Worm (Caenorhabditis elegans) whole organism, L4 larva: Measurements from ENCODE around the gene unc-17.

ENCODE experiments used
- Y75B8A.6 ChIP-seq: fragments of 200-800 bp; sonication (Bioruptor generic); IDR thresholded peaks from 2 replicates; pipeline ENCODE4 v1.3.6; 2022; ENCODE audit warnings: missing genetic modification reagents, missing genetic modification characterization, missing compliant biosample characterization
- aha-1 ChIP-seq: fragments of 150-350 bp; peaks from one replicate; lab custom pipeline; 2014; ENCODE audit warnings: missing biosample characterization, missing genetic modification characterization
- ama-1 ChIP-seq: fragments of 150-350 bp; optimal IDR thresholded peaks from 2 replicates; lab custom pipeline; 2014; ENCODE audit warnings: inconsistent platforms, mixed read lengths
- cey-2 ChIP-seq: sonication (generic microtip); optimal IDR thresholded peaks from 3 replicates; lab custom pipeline; 2017; ENCODE audit warnings: missing genetic modification characterization, mild to moderate bottlenecking, missing compliant biosample characterization, antibody characterized with exemption, borderline replicate concordance; ENCODE audit not compliant: insufficient read depth
- hlh-11 ChIP-seq: fragments of 200-800 bp; sonication (Bioruptor generic); optimal IDR thresholded peaks from 2 replicates; lab custom pipeline; 2018; ENCODE audit warnings: mild to moderate bottlenecking, missing genetic modification characterization, missing compliant biosample characterization
- lsy-2 ChIP-seq, 2 experiments: fragments of 150-350 bp in 1 of 2; sonication (generic microtip) in 1 of 2; optimal IDR thresholded peaks; 2 replicates each; lab custom pipeline; 2014 to 2017; ENCODE audit warnings: missing biosample characterization in 2 of 2, missing genetic modification characterization in 2 of 2
- mep-1 ChIP-seq: fragments of 150-350 bp; sonication (generic microtip); optimal IDR thresholded peaks from 3 replicates; lab custom pipeline; 2014; ENCODE audit warnings: missing biosample characterization, missing genetic modification characterization

- TF ChIP-seq mep-1 (tag; lab: Kevin White, UChicago): no peak
- no peak for TF ChIP-seq lsy-2 (tag; optimal IDR thresholded peaks at IDR 0.05; lab: Kevin White, UChicago)
- no peak for TF ChIP-seq ama-1
- no peak for TF ChIP-seq aha-1 (tag; lab: Kevin White, UChicago)
- no peak for TF ChIP-seq Y75B8A.6 (GFP tag; lab: Robert Waterston, UW)
- TF ChIP-seq hlh-11 (tag; lab: Kevin White, UChicago): no peak
- TF ChIP-seq cey-2 (tag; lab: Kevin White, UChicago): no peak
Measured at ce11 chrIV:3608547-3609222, 15.8 kb downstream of the unc-17 start.
